Fruit fly (Drosophila melanogaster) whole organism, embryonic: ENCODE results near the gene CG9316.

ENCODE experiments used
- BtbVII ChIP-seq: fragments of 200-800 bp; sonication (Bioruptor generic); optimal IDR thresholded peaks from 3 replicates; lab custom pipeline; 2017; ENCODE audit warnings: missing biosample characterization, mild to moderate bottlenecking, missing genetic modification characterization
- CG11456 ChIP-seq: fragments of 200-800 bp; sonication (Bioruptor generic); IDR thresholded peaks from 3 replicates; pipeline ENCODE4 v1.3.6; 2022; ENCODE audit warnings: missing biosample characterization, missing genetic modification characterization
- CG12219 ChIP-seq: fragments of 200-800 bp; sonication (Bioruptor generic); optimal IDR thresholded peaks from 3 replicates; lab custom pipeline; 2018; ENCODE audit warnings: missing biosample characterization, mild to moderate bottlenecking, missing genetic modification characterization
- CG12744 ChIP-seq: fragments of 200-800 bp; sonication (Bioruptor generic); optimal IDR thresholded peaks from 2 replicates; lab custom pipeline; 2016; ENCODE audit warnings: missing biosample characterization, missing genetic modification characterization
- CG12769 ChIP-seq: fragments of 200-800 bp; sonication (Bioruptor generic); optimal IDR thresholded peaks from 2 replicates; lab custom pipeline; 2019; ENCODE audit warnings: missing biosample characterization, mild to moderate bottlenecking, missing genetic modification characterization, moderate library complexity
- CG1529 ChIP-seq: fragments of 200-800 bp; sonication (Bioruptor generic); optimal IDR thresholded peaks from 3 replicates; lab custom pipeline; 2018; ENCODE audit warnings: missing biosample characterization, missing genetic modification characterization
- CG17829 ChIP-seq: fragments of 200-800 bp; optimal IDR thresholded peaks from 2 replicates; lab custom pipeline; 2019; ENCODE audit warnings: missing biosample characterization, mild to moderate bottlenecking, missing genetic modification characterization, moderate library complexity
- CG18619 ChIP-seq: fragments of 200-800 bp; sonication (Bioruptor generic); optimal IDR thresholded peaks from 3 replicates; lab custom pipeline; 2017; ENCODE audit warnings: missing biosample characterization, mild to moderate bottlenecking, missing genetic modification characterization
- CG2120 ChIP-seq: fragments of 200-800 bp; sonication (Bioruptor generic); optimal IDR thresholded peaks from 3 replicates; lab custom pipeline; 2016; ENCODE audit warnings: missing biosample characterization, missing genetic modification characterization
- CG30020 ChIP-seq: fragments of 200-800 bp; optimal IDR thresholded peaks from 2 replicates; lab custom pipeline; 2019; ENCODE audit warnings: missing biosample characterization, mild to moderate bottlenecking, missing genetic modification characterization, moderate library complexity
- CG3407 ChIP-seq: fragments of 200-800 bp; sonication (Bioruptor generic); optimal IDR thresholded peaks from 2 replicates; lab custom pipeline; 2018; ENCODE audit warnings: missing biosample characterization, mild to moderate bottlenecking, missing genetic modification characterization
- CG34376 ChIP-seq: fragments of 200-800 bp; sonication (Bioruptor generic); optimal IDR thresholded peaks from 2 replicates; lab custom pipeline; 2018; ENCODE audit warnings: missing biosample characterization, mild to moderate bottlenecking, missing genetic modification characterization
- CG6765 ChIP-seq: fragments of 200-800 bp; sonication (Bioruptor generic); optimal IDR thresholded peaks from 3 replicates; lab custom pipeline; 2017; ENCODE audit warnings: missing biosample characterization, mild to moderate bottlenecking, missing genetic modification characterization
- CG7987 ChIP-seq: fragments of 200-800 bp; sonication (Bioruptor generic); optimal IDR thresholded peaks from 2 replicates; lab custom pipeline; 2018; ENCODE audit warnings: missing biosample characterization, mild to moderate bottlenecking, missing genetic modification characterization, moderate library complexity
- CG8281 ChIP-seq: fragments of 200-800 bp; sonication (Bioruptor generic); optimal IDR thresholded peaks from 2 replicates; lab custom pipeline; 2018; ENCODE audit warnings: missing biosample characterization, mild to moderate bottlenecking, missing genetic modification characterization, moderate library complexity
- CG8924 ChIP-seq: fragments of 200-800 bp; optimal IDR thresholded peaks from 3 replicates; lab custom pipeline; 2019; ENCODE audit warnings: missing biosample characterization, mild to moderate bottlenecking, missing genetic modification characterization, moderate library complexity
- CG9876 ChIP-seq: fragments of 200-800 bp; sonication (Bioruptor generic); optimal IDR thresholded peaks from 2 replicates; lab custom pipeline; 2016; ENCODE audit warnings: missing biosample characterization, missing genetic modification characterization
- E2f2 ChIP-seq: fragments of 200-800 bp; sonication (Bioruptor generic); IDR thresholded peaks from 2 replicates; pipeline ENCODE4 v1.3.6; 2022; ENCODE audit warnings: missing biosample characterization, missing genetic modification characterization
- GATAe ChIP-seq: fragments of 200-800 bp; sonication (Bioruptor generic); conservative IDR thresholded peaks from 2 replicates; pipeline ENCODE4 v1.3.6; 2022; ENCODE audit warnings: missing biosample characterization, missing genetic modification characterization
- H15 ChIP-seq: fragments of 200-800 bp; sonication (Bioruptor generic); IDR thresholded peaks from 3 replicates; pipeline ENCODE4 v1.3.6; 2022; ENCODE audit warnings: missing biosample characterization, missing genetic modification characterization
- HLH4C ChIP-seq: fragments of 200-800 bp; sonication (Bioruptor generic); IDR thresholded peaks from 3 replicates; pipeline ENCODE4 v1.3.6; 2022; ENCODE audit warnings: missing biosample characterization, missing genetic modification characterization; ENCODE audit not compliant: partially characterized antibody
- Hr39 ChIP-seq: fragments of >200 bp; optimal IDR thresholded peaks from 2 replicates; lab custom pipeline; 2017
- Hr78 ChIP-seq, 2 experiments: fragments of 200-800 bp in 1 of 2; fragments of >200 bp in 1 of 2; sonication (Bioruptor generic) in 1 of 2; optimal IDR thresholded peaks; 2 replicates each; lab custom pipeline; 2017 to 2019; ENCODE audit warnings: missing biosample characterization in 2 of 2, missing genetic modification characterization in 2 of 2, mild to moderate bottlenecking in 1 of 2, moderate library complexity in 1 of 2
- Lpt ChIP-seq: fragments of >200 bp; optimal IDR thresholded peaks from 2 replicates; lab custom pipeline; 2018; ENCODE audit warnings: missing biosample characterization, missing genetic modification characterization
- MBD-R2 ChIP-seq: fragments of 200-800 bp; sonication (Bioruptor generic); IDR thresholded peaks from 2 replicates; pipeline ENCODE4 v1.3.6; 2022; ENCODE audit warnings: missing biosample characterization, missing genetic modification characterization
- Meics ChIP-seq: fragments of 200-800 bp; sonication (Bioruptor generic); optimal IDR thresholded peaks from 2 replicates; lab custom pipeline; 2017; ENCODE audit warnings: missing biosample characterization, mild to moderate bottlenecking, missing genetic modification characterization
- Ravus ChIP-seq: fragments of 200-800 bp; sonication (Bioruptor generic); IDR thresholded peaks from 2 replicates; pipeline ENCODE4 v1.3.6; 2022; ENCODE audit warnings: missing biosample characterization, missing genetic modification characterization
- Six4 ChIP-seq: fragments of 200-800 bp; sonication (Bioruptor generic); optimal IDR thresholded peaks from 2 replicates; lab custom pipeline; 2016; ENCODE audit warnings: missing biosample characterization, missing genetic modification characterization
- aop ChIP-seq: fragments of 200-800 bp; sonication (Bioruptor generic); IDR thresholded peaks from 2 replicates; pipeline ENCODE4 v1.3.6; 2022; ENCODE audit warnings: missing biosample characterization, missing genetic modification characterization
- caup ChIP-seq: fragments of 200-800 bp; sonication (Bioruptor generic); optimal IDR thresholded peaks from 3 replicates; lab custom pipeline; 2017; ENCODE audit warnings: missing biosample characterization, mild to moderate bottlenecking, missing genetic modification characterization, moderate library complexity; ENCODE audit not compliant: severe bottlenecking
- cg ChIP-seq: fragments of 200-800 bp; sonication (Bioruptor generic); optimal IDR thresholded peaks from 3 replicates; lab custom pipeline; 2019; ENCODE audit warnings: missing biosample characterization, mild to moderate bottlenecking, missing genetic modification characterization, moderate library complexity
- dmrt99B ChIP-seq: fragments of 200-800 bp; sonication (Bioruptor generic); optimal IDR thresholded peaks from 2 replicates; lab custom pipeline; 2018; ENCODE audit warnings: missing biosample characterization, mild to moderate bottlenecking, missing genetic modification characterization, moderate library complexity
- exex ChIP-seq: fragments of 200-800 bp; sonication (Bioruptor generic); optimal IDR thresholded peaks from 4 replicates; lab custom pipeline; 2018; ENCODE audit warnings: missing biosample characterization, mild to moderate bottlenecking, missing genetic modification characterization, moderate library complexity
- gfzf ChIP-seq: fragments of 200-800 bp; sonication (Bioruptor generic); optimal IDR thresholded peaks from 2 replicates; lab custom pipeline; 2016; ENCODE audit warnings: missing biosample characterization, mild to moderate bottlenecking, missing genetic modification characterization, moderate library complexity
- grn ChIP-seq: fragments of 200-800 bp; sonication (Bioruptor generic); optimal IDR thresholded peaks from 3 replicates; lab custom pipeline; 2017; ENCODE audit warnings: missing biosample characterization, missing genetic modification characterization
- ham ChIP-seq: fragments of 200-800 bp; sonication (Bioruptor generic); IDR thresholded peaks from 2 replicates; pipeline ENCODE4 v1.3.6; 2022; ENCODE audit warnings: missing biosample characterization, missing genetic modification characterization
- inv ChIP-seq: fragments of 200-800 bp; sonication (Bioruptor generic); IDR thresholded peaks from 2 replicates; pipeline ENCODE4 v1.3.6; 2022; ENCODE audit warnings: missing biosample characterization, missing genetic modification characterization; ENCODE audit not compliant: partially characterized antibody
- jumu ChIP-seq: fragments of 200-800 bp; sonication (Bioruptor generic); optimal IDR thresholded peaks from 3 replicates; lab custom pipeline; 2016; ENCODE audit warnings: missing biosample characterization, missing genetic modification characterization
- mirr ChIP-seq: fragments of 200-800 bp; sonication (Bioruptor generic); optimal IDR thresholded peaks from 3 replicates; lab custom pipeline; 2018; ENCODE audit warnings: missing biosample characterization, mild to moderate bottlenecking, missing genetic modification characterization
- nmo ChIP-seq: fragments of 200-800 bp; sonication (Bioruptor generic); optimal IDR thresholded peaks from 2 replicates; lab custom pipeline; 2018; ENCODE audit warnings: missing biosample characterization, mild to moderate bottlenecking, missing genetic modification characterization, moderate library complexity
- pfk ChIP-seq: fragments of 200-800 bp; sonication (Bioruptor generic); optimal IDR thresholded peaks from 2 replicates; lab custom pipeline; 2018; ENCODE audit warnings: missing biosample characterization, mild to moderate bottlenecking, missing genetic modification characterization, moderate library complexity
- psq ChIP-seq: fragments of 200-800 bp; sonication (Bioruptor generic); optimal IDR thresholded peaks from 2 replicates; lab custom pipeline; 2017; ENCODE audit warnings: missing biosample characterization, missing genetic modification characterization
- trem ChIP-seq: fragments of 200-800 bp; optimal IDR thresholded peaks from 3 replicates; lab custom pipeline; 2019; ENCODE audit warnings: missing biosample characterization, mild to moderate bottlenecking, missing genetic modification characterization, moderate library complexity
- twi ChIP-seq: fragments of 200-800 bp; optimal IDR thresholded peaks from 2 replicates; lab custom pipeline; 2019; ENCODE audit warnings: missing biosample characterization, mild to moderate bottlenecking, missing genetic modification characterization, moderate library complexity

Gene CG9316

dm6 chr2L:20734066-20734686, 7.8 kb upstream of the CG9316 start, which contains the start of gene TM9SF2 (continued):
- TF ChIP-seq nmo (GFP tag; lab: Kevin White, UChicago), result peak; percentile 30
- TF ChIP-seq CG8924 (tag; lab: Kevin White, UChicago), result no peak
- TF ChIP-seq CG6765 (GFP tag; lab: Kevin White, UChicago), result no peak
- no peak for TF ChIP-seq CG3407 (GFP tag; lab: Kevin White, UChicago)
- TF ChIP-seq caup (GFP tag; lab: Kevin White, UChicago), result peak; percentile 41
- TF ChIP-seq CG17829 (tag; lab: Kevin White, UChicago), result peak; percentile 14
- TF ChIP-seq H15 (GFP tag; lab: Robert Waterston, UW), result no peak
- peak; percentile 73 for TF ChIP-seq MBD-R2 (GFP tag; lab: Robert Waterston, UW)
- TF ChIP-seq gfzf, result peak; percentile 41
- peak; percentile 61 for TF ChIP-seq Meics (GFP tag; lab: Kevin White, UChicago)
- TF ChIP-seq pfk (GFP tag; lab: Kevin White, UChicago), result no peak
- TF ChIP-seq CG12219 (GFP tag; lab: Kevin White, UChicago), result peak; percentile 0
- no peak for TF ChIP-seq cg (GFP tag; lab: Kevin White, UChicago)
- TF ChIP-seq CG30020 (tag; lab: Kevin White, UChicago), result no peak
- no peak for TF ChIP-seq Six4 (GFP tag; lab: Kevin White, UChicago)
- TF ChIP-seq HLH4C (GFP tag; lab: Robert Waterston, UW), result 0 out of 3 replicates have a peak, but pooled peaks have one; percentile 45
- TF ChIP-seq CG12769 (tag; lab: Kevin White, UChicago), result no peak
- TF ChIP-seq BtbVII (GFP tag; lab: Kevin White, UChicago), result peak; percentile 37
- TF ChIP-seq psq (GFP tag; lab: Kevin White, UChicago), result no peak
- no peak for TF ChIP-seq CG12744 (GFP tag; lab: Kevin White, UChicago)
- TF ChIP-seq CG1529 (GFP tag; lab: Kevin White, UChicago), result no peak
- peak; percentile 98 for TF ChIP-seq trem (tag; lab: Kevin White, UChicago)
- TF ChIP-seq Hr39, result no peak
- TF ChIP-seq jumu, result peak; percentile 18
- TF ChIP-seq CG18619, result no peak
- no peak for TF ChIP-seq dmrt99B
- TF ChIP-seq ham, result no peak
- TF ChIP-seq Lpt (GFP tag; lab: Kevin White, UChicago), result no peak
- no peak for TF ChIP-seq Ravus (GFP tag; lab: Robert Waterston, UW)
- no peak for TF ChIP-seq twi (tag; lab: Kevin White, UChicago)
- peak; percentile 58 for TF ChIP-seq CG2120 (GFP tag; lab: Kevin White, UChicago)
- TF ChIP-seq GATAe (GFP tag; lab: Robert Waterston, UW), result no peak
- no peak for TF ChIP-seq aop
- no peak for TF ChIP-seq CG8281 (tag; lab: Kevin White, UChicago)
- TF ChIP-seq, all 482 proteins: peak for 127

- TF ChIP-seq mirr (GFP tag; lab: Kevin White, UChicago) (peak; percentile 33), grn (GFP tag; lab: Kevin White, UChicago) (peak; percentile 63), inv (GFP tag; lab: Robert Waterston, UW) (no peak), pfk (GFP tag; lab: Kevin White, UChicago) (peak; percentile 81), CG7987 (GFP tag; lab: Kevin White, UChicago) (no peak), Hr78 (GFP tag; optimal IDR thresholded peaks at IDR 0.05; lab: Kevin White, UChicago) (peak in 1 of 2 experiments; percentile 56), CG34376 (GFP tag; lab: Kevin White, UChicago) (peak; percentile 4), E2f2 (GFP tag; lab: Robert Waterston, UW) (no peak), exex (tag; lab: Kevin White, UChicago) (peak; percentile 97), CG9876 (no peak), CG11456 (GFP tag; lab: Robert Waterston, UW) (no peak)
Measured at dm6 chr2L:20733025-20733424, 6.7 kb upstream of the CG9316 start.
